Fruit fly (Drosophila melanogaster) whole organism, embryonic: ENCODE data around the gene mldr.
A peak's percentile ranks its signal among the peaks of the same experiment; 100 is the strongest.

Experiments
- Abd-B ChIP-seq: fragments of 200-800 bp; sonication (Bioruptor generic); optimal IDR thresholded peaks from 2 replicates; lab custom pipeline; 2018; ENCODE audit warnings: missing biosample characterization, mild to moderate bottlenecking, missing genetic modification characterization, moderate library complexity
- Atf6 ChIP-seq: fragments of 200-800 bp; sonication (Bioruptor generic); IDR thresholded peaks from 2 replicates; pipeline ENCODE4 v1.3.6; 2022; ENCODE audit warnings: missing biosample characterization, missing genetic modification characterization
- Blimp-1 ChIP-seq: fragments of 200-800 bp; sonication (Bioruptor generic); optimal IDR thresholded peaks from 3 replicates; lab custom pipeline; 2018; ENCODE audit warnings: missing biosample characterization, missing genetic modification characterization, mild to moderate bottlenecking, moderate library complexity, missing genetic modification reagents
- CG10274 ChIP-seq: fragments of 200-800 bp; sonication (Bioruptor generic); optimal IDR thresholded peaks from 3 replicates; lab custom pipeline; 2017; ENCODE audit warnings: missing biosample characterization, mild to moderate bottlenecking, missing genetic modification characterization
- CG11085 ChIP-seq: fragments of 200-800 bp; sonication (Bioruptor generic); IDR thresholded peaks from 2 replicates; pipeline ENCODE4 v1.3.6; 2022; ENCODE audit warnings: missing biosample characterization, missing genetic modification characterization
- CG11560 ChIP-seq: fragments of 200-800 bp; sonication (Bioruptor generic); IDR thresholded peaks from 3 replicates; pipeline ENCODE4 v1.3.6; 2022; ENCODE audit warnings: missing biosample characterization, missing genetic modification characterization
- CG12071 ChIP-seq: fragments of 200-800 bp; sonication (Bioruptor generic); optimal IDR thresholded peaks from 3 replicates; lab custom pipeline; 2018; ENCODE audit warnings: missing biosample characterization, mild to moderate bottlenecking, missing genetic modification characterization
- CG14667 ChIP-seq: fragments of 200-800 bp; sonication (Bioruptor generic); IDR thresholded peaks from 2 replicates; pipeline ENCODE4 v1.3.6; 2022; ENCODE audit warnings: missing biosample characterization, missing genetic modification characterization
- CG17568 ChIP-seq: fragments of 200-800 bp; sonication (Bioruptor generic); optimal IDR thresholded peaks from 2 replicates; lab custom pipeline; 2018; ENCODE audit warnings: missing biosample characterization, mild to moderate bottlenecking, missing genetic modification characterization, moderate library complexity
- CG17612 ChIP-seq: fragments of 200-800 bp; sonication (Bioruptor generic); IDR thresholded peaks from 2 replicates; pipeline ENCODE4 v1.3.6; 2022; ENCODE audit warnings: missing biosample characterization, missing genetic modification characterization
- CG30020 ChIP-seq: fragments of 200-800 bp; optimal IDR thresholded peaks from 2 replicates; lab custom pipeline; 2019; ENCODE audit warnings: missing biosample characterization, mild to moderate bottlenecking, missing genetic modification characterization, moderate library complexity
- CG30403 ChIP-seq: fragments of 200-800 bp; sonication (Bioruptor generic); optimal IDR thresholded peaks from 3 replicates; lab custom pipeline; 2016; ENCODE audit warnings: missing biosample characterization, missing genetic modification characterization
- CG3163 ChIP-seq: fragments of 200-800 bp; sonication (Bioruptor generic); optimal IDR thresholded peaks from 3 replicates; lab custom pipeline; 2016; ENCODE audit warnings: missing biosample characterization, missing genetic modification characterization
- CG32772 ChIP-seq: fragments of 200-800 bp; sonication (Bioruptor generic); IDR thresholded peaks from 2 replicates; pipeline ENCODE4 v1.3.6; 2022; ENCODE audit warnings: missing biosample characterization, missing genetic modification characterization
- CG3407 ChIP-seq: fragments of 200-800 bp; sonication (Bioruptor generic); optimal IDR thresholded peaks from 2 replicates; lab custom pipeline; 2018; ENCODE audit warnings: missing biosample characterization, mild to moderate bottlenecking, missing genetic modification characterization
- CG42726 ChIP-seq: fragments of 200-800 bp; sonication (Bioruptor generic); IDR thresholded peaks from 2 replicates; pipeline ENCODE4 v1.3.6; 2022; ENCODE audit warnings: missing biosample characterization, missing genetic modification characterization; ENCODE audit not compliant: partially characterized antibody
- CG7357 ChIP-seq: fragments of 200-800 bp; sonication (Bioruptor generic); IDR thresholded peaks from 3 replicates; pipeline ENCODE4 v1.3.6; 2022; ENCODE audit warnings: missing biosample characterization, missing genetic modification characterization
- CG7556 ChIP-seq: fragments of 200-800 bp; sonication (Bioruptor generic); optimal IDR thresholded peaks from 2 replicates; lab custom pipeline; 2017; ENCODE audit warnings: missing biosample characterization, mild to moderate bottlenecking, missing genetic modification characterization
- CG8388 ChIP-seq: fragments of 200-800 bp; sonication (Bioruptor generic); optimal IDR thresholded peaks from 2 replicates; lab custom pipeline; 2019; ENCODE audit warnings: missing biosample characterization, mild to moderate bottlenecking, missing genetic modification characterization, moderate library complexity
- Chrac-16 ChIP-seq: fragments of 200-800 bp; sonication (Bioruptor generic); optimal IDR thresholded peaks from 3 replicates; lab custom pipeline; 2016; ENCODE audit warnings: missing biosample characterization, missing genetic modification characterization
- D19B ChIP-seq: fragments of 200-800 bp; sonication (Bioruptor generic); optimal IDR thresholded peaks from 2 replicates; lab custom pipeline; 2017; ENCODE audit warnings: missing biosample characterization, mild to moderate bottlenecking, missing genetic modification characterization
- Dad ChIP-seq: fragments of 200-800 bp; sonication (Bioruptor generic); optimal IDR thresholded peaks from 3 replicates; lab custom pipeline; 2016; ENCODE audit warnings: missing biosample characterization, missing genetic modification characterization
- Elba2 ChIP-seq: fragments of 200-800 bp; sonication (Bioruptor generic); optimal IDR thresholded peaks from 3 replicates; lab custom pipeline; 2016; ENCODE audit warnings: missing biosample characterization, missing genetic modification characterization
- Hr39 ChIP-seq: fragments of >200 bp; optimal IDR thresholded peaks from 2 replicates; lab custom pipeline; 2017
- Lpt ChIP-seq: fragments of >200 bp; optimal IDR thresholded peaks from 2 replicates; lab custom pipeline; 2018; ENCODE audit warnings: missing biosample characterization, missing genetic modification characterization
- MBD-R2 ChIP-seq: fragments of 200-800 bp; sonication (Bioruptor generic); IDR thresholded peaks from 2 replicates; pipeline ENCODE4 v1.3.6; 2022; ENCODE audit warnings: missing biosample characterization, missing genetic modification characterization
- NFAT ChIP-seq: fragments of 200-800 bp; sonication (Bioruptor generic); IDR thresholded peaks from 2 replicates; pipeline ENCODE4 v1.3.6; 2022; ENCODE audit warnings: missing biosample characterization, missing genetic modification characterization
- Oli ChIP-seq: fragments of 200-800 bp; sonication (Bioruptor generic); optimal IDR thresholded peaks from 2 replicates; lab custom pipeline; 2018; ENCODE audit warnings: missing biosample characterization, mild to moderate bottlenecking, missing genetic modification characterization, moderate library complexity
- PHDP ChIP-seq: fragments of 200-800 bp; sonication (Bioruptor generic); optimal IDR thresholded peaks from 3 replicates; lab custom pipeline; 2018; ENCODE audit warnings: missing biosample characterization, mild to moderate bottlenecking, missing genetic modification characterization, moderate library complexity
- Side ChIP-seq: fragments of 200-800 bp; sonication (Bioruptor generic); optimal IDR thresholded peaks from 2 replicates; lab custom pipeline; 2016; ENCODE audit warnings: missing biosample characterization, missing genetic modification characterization
- Ssrp ChIP-seq: fragments of 200-800 bp; sonication (Bioruptor generic); optimal IDR thresholded peaks from 2 replicates; lab custom pipeline; 2018; ENCODE audit warnings: missing biosample characterization, mild to moderate bottlenecking, missing genetic modification characterization, moderate library complexity
- ac ChIP-seq: fragments of 200-800 bp; sonication (Bioruptor generic); optimal IDR thresholded peaks from 3 replicates; lab custom pipeline; 2017; ENCODE audit warnings: missing biosample characterization, mild to moderate bottlenecking, missing genetic modification characterization
- ash1 ChIP-seq: fragments of 200-800 bp; sonication (Bioruptor generic); optimal IDR thresholded peaks from 2 replicates; lab custom pipeline; 2018; ENCODE audit warnings: missing biosample characterization, mild to moderate bottlenecking, missing genetic modification characterization
- chinmo ChIP-seq: fragments of 200-800 bp; sonication (Bioruptor generic); IDR thresholded peaks from 4 replicates; pipeline ENCODE4 v1.3.6; 2022; ENCODE audit warnings: missing biosample characterization, missing genetic modification characterization; ENCODE audit not compliant: partially characterized antibody
- dysf ChIP-seq: fragments of 200-800 bp; sonication (Bioruptor generic); IDR thresholded peaks from 3 replicates; pipeline ENCODE4 v1.3.6; 2022; ENCODE audit warnings: missing biosample characterization, missing genetic modification characterization
- eyg ChIP-seq: fragments of 200-800 bp; sonication (Bioruptor generic); optimal IDR thresholded peaks from 3 replicates; lab custom pipeline; 2016; ENCODE audit warnings: missing biosample characterization, missing genetic modification characterization
- fd102C ChIP-seq: fragments of 200-800 bp; sonication (Bioruptor generic); optimal IDR thresholded peaks from 2 replicates; lab custom pipeline; 2018; ENCODE audit warnings: missing biosample characterization, mild to moderate bottlenecking, missing genetic modification characterization, moderate library complexity
- gcm ChIP-seq: fragments of 200-800 bp; sonication (Bioruptor generic); optimal IDR thresholded peaks from 2 replicates; lab custom pipeline; 2019; ENCODE audit warnings: missing biosample characterization, mild to moderate bottlenecking, missing genetic modification characterization, moderate library complexity
- gcm2 ChIP-seq: fragments of 200-800 bp; sonication (Bioruptor generic); optimal IDR thresholded peaks from 2 replicates; lab custom pipeline; 2016; ENCODE audit warnings: missing biosample characterization, missing genetic modification characterization
- h ChIP-seq: fragments of >200 bp; optimal IDR thresholded peaks from 2 replicates; lab custom pipeline; 2017
- hkb ChIP-seq, 2 experiments: fragments of 200-800 bp in 1 of 2; fragments of >200 bp in 1 of 2; sonication (Bioruptor generic) in 1 of 2; IDR thresholded peaks in 1 of 2; optimal IDR thresholded peaks in 1 of 2; 2 replicates each; pipeline versions ENCODE4 v1.3.6 to Lab custom; 2017 to 2022; ENCODE audit warnings: missing biosample characterization in 1 of 2, missing genetic modification characterization in 1 of 2
- insv ChIP-seq, 2 experiments: fragments of 200-800 bp; sonication (Bioruptor generic); optimal IDR thresholded peaks; 3 replicates each; lab custom pipeline; 2016 to 2018; ENCODE audit warnings: missing biosample characterization in 2 of 2, missing genetic modification characterization in 2 of 2
- kah ChIP-seq: fragments of 200-800 bp; sonication (Bioruptor generic); optimal IDR thresholded peaks from 2 replicates; lab custom pipeline; 2018; ENCODE audit warnings: missing biosample characterization, mild to moderate bottlenecking, missing genetic modification characterization
- pb ChIP-seq: fragments of 200-800 bp; sonication (Bioruptor generic); optimal IDR thresholded peaks from 3 replicates; lab custom pipeline; 2016; ENCODE audit warnings: missing biosample characterization, missing genetic modification characterization
- pita ChIP-seq: fragments of 200-800 bp; sonication (Bioruptor generic); optimal IDR thresholded peaks from 2 replicates; lab custom pipeline; 2017; ENCODE audit warnings: missing biosample characterization, mild to moderate bottlenecking, missing genetic modification characterization
- pum ChIP-seq: fragments of 200-800 bp; sonication (Bioruptor generic); optimal IDR thresholded peaks from 2 replicates; lab custom pipeline; 2016; ENCODE audit warnings: missing biosample characterization, missing genetic modification characterization
- shn ChIP-seq: fragments of 200-800 bp; sonication (Bioruptor generic); optimal IDR thresholded peaks from 3 replicates; lab custom pipeline; 2016; ENCODE audit warnings: missing biosample characterization, missing genetic modification characterization
- sim ChIP-seq: fragments of 200-800 bp; sonication (Bioruptor generic); IDR thresholded peaks from 2 replicates; pipeline ENCODE4 v1.3.6; 2022; ENCODE audit warnings: missing biosample characterization, missing genetic modification characterization
- stc ChIP-seq: fragments of 200-800 bp; sonication (Bioruptor generic); IDR thresholded peaks from 2 replicates; pipeline ENCODE4 v1.3.6; 2022; ENCODE audit warnings: missing biosample characterization, missing genetic modification characterization
- unpg ChIP-seq: fragments of 200-800 bp; sonication (Bioruptor generic); optimal IDR thresholded peaks from 3 replicates; lab custom pipeline; 2018; ENCODE audit warnings: missing biosample characterization, mild to moderate bottlenecking, missing genetic modification characterization, moderate library complexity
- vvl ChIP-seq: fragments of 200-800 bp; sonication (Bioruptor generic); IDR thresholded peaks from 2 replicates; pipeline ENCODE4 v1.3.6; 2022; ENCODE audit warnings: missing biosample characterization, missing genetic modification characterization
- wor ChIP-seq: fragments of 200-800 bp; sonication (Bioruptor generic); IDR thresholded peaks from 2 replicates; pipeline ENCODE4 v1.3.6; 2022; ENCODE audit warnings: missing biosample characterization, missing genetic modification characterization

The mldr gene

DNA sequence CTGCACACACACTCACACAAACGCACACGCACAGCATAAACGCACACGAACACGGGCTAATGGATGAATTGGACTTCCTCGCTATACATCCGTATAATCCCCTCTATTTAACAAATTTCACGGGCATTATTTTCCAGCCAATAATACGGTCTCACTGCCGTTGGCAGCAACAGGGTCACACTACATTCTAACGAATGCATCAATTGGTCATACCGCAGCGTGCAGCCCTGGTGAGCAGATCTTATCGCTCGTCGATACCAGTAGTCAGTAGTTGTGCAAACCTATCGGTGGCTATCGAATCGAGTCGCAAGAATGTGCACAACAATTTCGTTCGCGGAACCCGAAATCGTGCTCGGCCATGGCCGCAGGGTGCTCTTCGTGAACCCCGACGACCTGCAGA, 3.3 kb upstream of the mldr start, which contains the start of the genes Top3beta and wuho (continued):
- TF ChIP-seq NFAT (GFP tag; lab: Robert Waterston, UW), result 0 out of 2 replicates have a peak, but pooled peaks have one; percentile 20
- TF ChIP-seq CG11085 (GFP tag; lab: Robert Waterston, UW), result no peak
- peak; percentile 47; the same call in 1 of the 2 replicates for TF ChIP-seq CG42726 (GFP tag; lab: Robert Waterston, UW)
- peak; percentile 6 for TF ChIP-seq pb (GFP tag; lab: Kevin White, UChicago)
- TF ChIP-seq ac (GFP tag; lab: Kevin White, UChicago), result no peak
- TF ChIP-seq CG30403 (GFP tag; lab: Kevin White, UChicago), result peak; percentile 36
- TF ChIP-seq Dad (GFP tag; lab: Kevin White, UChicago), result peak; percentile 7
- no peak for TF ChIP-seq pita (GFP tag; lab: Kevin White, UChicago)
- TF ChIP-seq fd102C (GFP tag; lab: Kevin White, UChicago), result no peak
- TF ChIP-seq sim (GFP tag; lab: Robert Waterston, UW), result no peak
- TF ChIP-seq pum (GFP tag; lab: Kevin White, UChicago), result peak; percentile 31
- TF ChIP-seq h (lab: Kevin White, UChicago), result no peak
- TF ChIP-seq chinmo, result peak; percentile 85; the same call in 2 of the 4 replicates
- peak; percentile 13 for TF ChIP-seq gcm
- no peak for TF ChIP-seq Hr39 (lab: Kevin White, UChicago)
- TF ChIP-seq stc (GFP tag; lab: Robert Waterston, UW), result no peak
- TF ChIP-seq PHDP (tag; lab: Kevin White, UChicago), result peak; percentile 32
- peak; percentile 28; the same call in 1 of the 3 replicates for TF ChIP-seq CG11560 (tag; lab: Robert Waterston, UW)
- no peak for TF ChIP-seq CG10274 (GFP tag; lab: Kevin White, UChicago)
- no peak for TF ChIP-seq CG7556 (GFP tag; lab: Kevin White, UChicago)
- peak; percentile 62 for TF ChIP-seq ash1 (GFP tag; lab: Kevin White, UChicago)
- TF ChIP-seq CG3163, result peak; percentile 61
- TF ChIP-seq Blimp-1 (GFP tag; lab: Kevin White, UChicago), result no peak
- TF ChIP-seq CG12071 (GFP tag; lab: Kevin White, UChicago), result no peak
- peak; percentile 13 for TF ChIP-seq kah (GFP tag; lab: Kevin White, UChicago)
- peak; percentile 25 for TF ChIP-seq Abd-B (GFP tag; lab: Kevin White, UChicago)
- TF ChIP-seq Lpt (GFP tag; lab: Kevin White, UChicago), result no peak
- TF ChIP-seq CG14667, result no peak
- TF ChIP-seq MBD-R2 (GFP tag; lab: Robert Waterston, UW), result peak; percentile 98
- peak; percentile 20 for TF ChIP-seq gcm2 (GFP tag; lab: Kevin White, UChicago)
- no peak for TF ChIP-seq Oli
- TF ChIP-seq hkb (optimal IDR thresholded peaks at IDR 0.05; lab: Kevin White, UChicago), result no peak
- TF ChIP-seq hkb (GFP tag; IDR thresholded peaks at IDR 0.05; lab: Robert Waterston, UW), result no peak
- peak; percentile 46 for TF ChIP-seq Side (GFP tag; lab: Kevin White, UChicago)
- no peak for TF ChIP-seq CG17568 (GFP tag; lab: Kevin White, UChicago)
- TF ChIP-seq wor, result no peak
- TF ChIP-seq CG32772 (GFP tag; lab: Robert Waterston, UW), result no peak
- TF ChIP-seq CG8388 (GFP tag; lab: Kevin White, UChicago), result no peak
- no peak for TF ChIP-seq Ssrp (tag; lab: Kevin White, UChicago)
- no peak for TF ChIP-seq CG7357 (GFP tag; lab: Robert Waterston, UW)
- peak; percentile 72 for TF ChIP-seq vvl (GFP tag; lab: Robert Waterston, UW)
- no peak for TF ChIP-seq CG17612 (GFP tag; lab: Robert Waterston, UW)
- no peak for TF ChIP-seq CG3407 (GFP tag; lab: Kevin White, UChicago)
- peak; percentile 13 for TF ChIP-seq eyg
- no peak for TF ChIP-seq D19B (GFP tag; lab: Kevin White, UChicago)
- TF ChIP-seq Chrac-16, result peak; percentile 25
- TF ChIP-seq Atf6 (GFP tag; lab: Robert Waterston, UW), result no peak
- peak; percentile 23 for TF ChIP-seq Elba2 (GFP tag; lab: Kevin White, UChicago)
- peak; percentile 41 for TF ChIP-seq CG30020 (tag; lab: Kevin White, UChicago)
- TF ChIP-seq dysf, result peak; percentile 18; the same call in 1 of the 3 replicates
- TF ChIP-seq insv (GFP tag; optimal IDR thresholded peaks at IDR 0.05; lab: Kevin White, UChicago), result peak in 1 of 2 experiments; percentile 80
- peak; percentile 28 for TF ChIP-seq unpg
- TF ChIP-seq shn, result peak; percentile 6
